Worm (Caenorhabditis elegans) whole organism, young adult: ENCODE measurements around the gene Y48G9A.9.

Experiments used
- F22D6.2 ChIP-seq: sonication (generic microtip); optimal IDR thresholded peaks from 2 replicates; lab custom pipeline; 2016; ENCODE audit warnings: mild to moderate bottlenecking, missing genetic modification characterization, missing compliant biosample characterization
- T26A5.8 ChIP-seq: sonication (generic microtip); optimal IDR thresholded peaks from 2 replicates; lab custom pipeline; 2016; ENCODE audit warnings: missing genetic modification characterization, missing compliant biosample characterization
- ama-1 ChIP-seq, 3 experiments: fragments of 150-350 bp in 1 of 3; sonication (generic microtip) in 2 of 3; optimal IDR thresholded peaks; 2 replicates each; lab custom pipeline; 2014 to 2018; ENCODE audit warnings: missing biosample characterization in 2 of 3, missing genetic modification characterization in 2 of 3, missing genetic modification reagents in 2 of 3
- ccch-3 ChIP-seq: fragments of 200-800 bp; sonication (Bioruptor generic); optimal IDR thresholded peaks from 2 replicates; lab custom pipeline; 2018; ENCODE audit warnings: mild to moderate bottlenecking, missing genetic modification characterization, missing compliant biosample characterization
- ceh-40 ChIP-seq: fragments of 200-800 bp; sonication (Bioruptor generic); IDR thresholded peaks from 2 replicates; pipeline ENCODE4 v1.3.6; 2022; ENCODE audit warnings: missing genetic modification characterization, missing compliant biosample characterization
- madf-10 ChIP-seq: sonication (generic microtip); optimal IDR thresholded peaks from 2 replicates; lab custom pipeline; 2016; ENCODE audit warnings: mild to moderate bottlenecking, missing genetic modification characterization, missing compliant biosample characterization
- madf-6 ChIP-seq: fragments of 200-800 bp; sonication (Bioruptor generic); IDR thresholded peaks from 2 replicates; pipeline ENCODE4 v1.3.6; 2022; ENCODE audit warnings: missing genetic modification reagents, missing genetic modification characterization, missing compliant biosample characterization
- nfya-1 ChIP-seq: sonication (generic microtip); optimal IDR thresholded peaks from 2 replicates; lab custom pipeline; 2017; ENCODE audit warnings: antibody characterized with exemption, missing compliant biosample characterization, missing genetic modification characterization, borderline replicate concordance; ENCODE audit not compliant: insufficient read depth
- pbrm-1 ChIP-seq: fragments of 200-800 bp; sonication (Bioruptor generic); IDR thresholded peaks from 2 replicates; pipeline ENCODE4 v1.3.6; 2022; ENCODE audit warnings: missing genetic modification reagents, missing genetic modification characterization, missing compliant biosample characterization
- pha-4 ChIP-seq: fragments of 150-350 bp; sonication (generic microtip); optimal IDR thresholded peaks from 2 replicates; lab custom pipeline; 2014; ENCODE audit warnings: missing biosample characterization, missing genetic modification reagents, missing genetic modification characterization
- sdz-38 ChIP-seq: sonication (generic microtip); optimal IDR thresholded peaks from 2 replicates; lab custom pipeline; 2016; ENCODE audit warnings: missing genotype, missing genetic modification characterization, missing compliant biosample characterization
- unc-62 ChIP-seq: fragments of 150-350 bp; optimal IDR thresholded peaks from 2 replicates; lab custom pipeline; 2014; ENCODE audit warnings: missing biosample characterization, missing genetic modification reagents, missing genetic modification characterization

ce11 chrIII:2068248-2068647 is 24.3 kb upstream of the Y48G9A.9 start, which contains the start of gene Y39A3A.3:
- TF ChIP-seq ceh-40 (GFP tag; lab: Robert Waterston, UW), result no peak
- no peak for TF ChIP-seq madf-6 (GFP tag; lab: Robert Waterston, UW)
- no peak for TF ChIP-seq sdz-38
- no peak for TF ChIP-seq unc-62 (GFP tag; lab: Kevin White, UChicago)
- TF ChIP-seq nfya-1, result no peak
- no peak for TF ChIP-seq pha-4 (tag; lab: Kevin White, UChicago)
- no peak for TF ChIP-seq madf-10 (tag; lab: Kevin White, UChicago)
- no peak for TF ChIP-seq ama-1 (optimal IDR thresholded peaks at IDR 0.05; lab: Kevin White, UChicago)
- TF ChIP-seq ama-1 (GFP tag; optimal IDR thresholded peaks at IDR 0.05; lab: Kevin White, UChicago), result no peak
- TF ChIP-seq pbrm-1, result no peak
- TF ChIP-seq T26A5.8 (tag; lab: Kevin White, UChicago), result no peak
- TF ChIP-seq F22D6.2 (tag; lab: Kevin White, UChicago), result no peak
- TF ChIP-seq ccch-3 (GFP tag; lab: Kevin White, UChicago), result no peak
